Worm (Caenorhabditis elegans): ENCODE measurements around the gene bath-10.

The bath-10 gene

ce11 chrII:3346328-3346780 is 28.5 kb upstream of the bath-10 start, which contains the start of gene bath-30:
Gene bath-30 (minus strand): TSS chrII:3346378.
- TF ChIP-seq nhr-11 (tag; optimal IDR thresholded peaks at IDR 0.05) (no peak), ztf-1 (GFP tag; conservative IDR thresholded peaks at IDR 0.05) (no peak), nhr-25 (tag; optimal IDR thresholded peaks at IDR 0.05) (no peak), Y55F3AM.14 (GFP tag; optimal IDR thresholded peaks at IDR 0.05) (no peak), ama-1 (optimal IDR thresholded peaks at IDR 0.05) (no peak), nhr-21 (tag; optimal IDR thresholded peaks at IDR 0.05) (no peak), mdl-1 (tag; optimal IDR thresholded peaks at IDR 0.05) (no peak), crh-2 (tag; optimal IDR thresholded peaks at IDR 0.05) (no peak), ZK546.5 (tag; optimal IDR thresholded peaks at IDR 0.05) (no peak), sma-3 (GFP tag; optimal IDR thresholded peaks at IDR 0.05) (no peak), aly-2 (tag; optimal IDR thresholded peaks at IDR 0.05) (no peak), nhr-23 (tag; optimal IDR thresholded peaks at IDR 0.05) (no peak), mbf-1 (tag; optimal IDR thresholded peaks at IDR 0.05) (no peak), peb-1 (tag; optimal IDR thresholded peaks at IDR 0.05) (no peak), skn-1 (tag; optimal IDR thresholded peaks at IDR 0.05) (no peak)

ce11 chrII:3347940-3348610 is 26.8 kb upstream of the bath-10 start, which contains the start of the genes F14D2.14 and bath-29:
Gene F14D2.14 (minus strand): TSS chrII:3347990.
Gene bath-29 (plus strand): TSS chrII:3348560.
- no peak for TF ChIP-seq elt-3 (tag; optimal IDR thresholded peaks at IDR 0.05)
- TF ChIP-seq nhr-10 (tag; optimal IDR thresholded peaks at IDR 0.05) = no peak
- TF ChIP-seq ceh-16 (tag; optimal IDR thresholded peaks at IDR 0.05) = no peak
- no peak for TF ChIP-seq peb-1 (tag; optimal IDR thresholded peaks at IDR 0.05)
- TF ChIP-seq ceh-82 (tag; optimal IDR thresholded peaks at IDR 0.05) = no peak
- no peak for TF ChIP-seq snpc-4 (tag; optimal IDR thresholded peaks at IDR 0.05)
- no peak for TF ChIP-seq ztf-11 (tag; optimal IDR thresholded peaks at IDR 0.05)
- no peak for TF ChIP-seq Y55F3AM.14 (GFP tag; optimal IDR thresholded peaks at IDR 0.05)

ce11 chrII:3349820-3350291 is 25.0 kb upstream of the bath-10 start, which contains the start of gene F14D2.8:
Gene F14D2.8 (minus strand): TSS chrII:3349870.
- TF ChIP-seq ztf-4 (tag; optimal IDR thresholded peaks at IDR 0.05) (no peak), ceh-16 (tag; optimal IDR thresholded peaks at IDR 0.05) (no peak), mbf-1 (tag; optimal IDR thresholded peaks at IDR 0.05) (no peak), sem-4 (tag; optimal IDR thresholded peaks at IDR 0.05) (no peak), fos-1 (tag; optimal IDR thresholded peaks at IDR 0.05) (no peak), nhr-6 (tag; optimal IDR thresholded peaks at IDR 0.05) (no peak), crh-2 (tag; optimal IDR thresholded peaks at IDR 0.05) (no peak), zag-1 (tag; optimal IDR thresholded peaks at IDR 0.05) (no peak), nhr-10 (tag; optimal IDR thresholded peaks at IDR 0.05) (no peak), elt-3 (tag; optimal IDR thresholded peaks at IDR 0.05) (no peak), dmd-4 (tag; optimal IDR thresholded peaks at IDR 0.05) (no peak), egl-27 (tag; optimal IDR thresholded peaks at IDR 0.05) (no peak), lin-11 (tag; optimal IDR thresholded peaks at IDR 0.05) (no peak), unc-55 (GFP tag; optimal IDR thresholded peaks at IDR 0.05) (no peak), ztf-1 (GFP tag; conservative IDR thresholded peaks at IDR 0.05) (no peak), R02D3.7 (tag; optimal IDR thresholded peaks at IDR 0.05) (no peak), mab-5 (tag; optimal IDR thresholded peaks at IDR 0.05) (no peak), elt-1 (tag; optimal IDR thresholded peaks at IDR 0.05) (no peak)

ce11 chrII:3358834-3359233 is 16.0 kb upstream of the bath-10 start, which contains the start of the genes lido-14 and bath-27:
Gene lido-14 (plus strand): TSS chrII:3359134.
Gene bath-27 (plus strand): TSS chrII:3359139.
- TF ChIP-seq lin-11 (tag; optimal IDR thresholded peaks at IDR 0.05) (no peak), F13H6.1 (tag; optimal IDR thresholded peaks at IDR 0.05) (no peak), alr-1 (tag; optimal IDR thresholded peaks at IDR 0.05) (no peak), mdl-1 (tag; optimal IDR thresholded peaks at IDR 0.05) (no peak), nhr-77 (tag; optimal IDR thresholded peaks at IDR 0.05) (no peak), nhr-237 (tag; optimal IDR thresholded peaks at IDR 0.05) (no peak), ztf-1 (GFP tag; conservative IDR thresholded peaks at IDR 0.05) (no peak), lsy-2 (tag; optimal IDR thresholded peaks at IDR 0.05) (no peak), nhr-6 (tag; optimal IDR thresholded peaks at IDR 0.05) (no peak), gmeb-1 (tag; optimal IDR thresholded peaks at IDR 0.05) (no peak), R02D3.7 (tag; optimal IDR thresholded peaks at IDR 0.05) (no peak), zag-1 (tag; optimal IDR thresholded peaks at IDR 0.05) (no peak), nhr-25 (tag; optimal IDR thresholded peaks at IDR 0.05) (no peak), skn-1 (tag; optimal IDR thresholded peaks at IDR 0.05) (no peak), unc-62 (GFP tag; optimal IDR thresholded peaks at IDR 0.05) (no peak), nhr-23 (tag; optimal IDR thresholded peaks at IDR 0.05) (no peak), nhr-11 (tag; optimal IDR thresholded peaks at IDR 0.05) (no peak), ceh-16 (tag; optimal IDR thresholded peaks at IDR 0.05) (no peak), C34F6.9 (tag; optimal IDR thresholded peaks at IDR 0.05) (no peak)

Data from whole organism, L2 larva.